Worm (Caenorhabditis elegans): ENCODE measurements around the gene F17C11.4.

ce11 chrV:10951655-10952278 lies at the start of gene F17C11.4:
- TF ChIP-seq W03F9.2 (tag; optimal IDR thresholded peaks at IDR 0.05): peak; percentile 62
- TF ChIP-seq him-1 (tag; optimal IDR thresholded peaks at IDR 0.05): no peak

All from whole organism, L4/young adult.